Worm (Caenorhabditis elegans) whole organism, L4 larva: ENCODE measurements around the gene C09B9.1.
A peak's percentile ranks its signal among the peaks of the same experiment; 100 is the strongest.

Source experiments
- D1046.2 ChIP-seq: fragments of 200-800 bp; sonication (Bioruptor generic); IDR thresholded peaks from 2 replicates; pipeline ENCODE4 v1.3.6; 2022; ENCODE audit warnings: missing genetic modification characterization, missing compliant biosample characterization
- F37D6.2 ChIP-seq: sonication (generic microtip); optimal IDR thresholded peaks from 2 replicates; lab custom pipeline; 2016; ENCODE audit warnings: mild to moderate bottlenecking, missing genetic modification characterization, missing compliant biosample characterization
- R02D3.7 ChIP-seq: fragments of 150-350 bp; sonication (generic microtip); optimal IDR thresholded peaks from 3 replicates; lab custom pipeline; 2014; ENCODE audit warnings: missing biosample characterization, missing genetic modification characterization
- T20F7.1 ChIP-seq: fragments of 200-800 bp; sonication (Bioruptor generic); optimal IDR thresholded peaks from 2 replicates; lab custom pipeline; 2018; ENCODE audit warnings: mild to moderate bottlenecking, missing genetic modification characterization, missing compliant biosample characterization
- Y75B8A.6 ChIP-seq: fragments of 200-800 bp; sonication (Bioruptor generic); IDR thresholded peaks from 2 replicates; pipeline ENCODE4 v1.3.6; 2022; ENCODE audit warnings: missing genetic modification reagents, missing genetic modification characterization, missing compliant biosample characterization
- ZK337.2 ChIP-seq: fragments of 200-800 bp; sonication (Bioruptor generic); IDR thresholded peaks from 2 replicates; pipeline ENCODE4 v1.3.6; 2022; ENCODE audit warnings: missing genetic modification reagents, missing genetic modification characterization, missing compliant biosample characterization
- aha-1 ChIP-seq: fragments of 150-350 bp; peaks from one replicate; lab custom pipeline; 2014; ENCODE audit warnings: missing biosample characterization, missing genetic modification characterization
- ceh-32 ChIP-seq: sonication (generic microtip); optimal IDR thresholded peaks from 2 replicates; lab custom pipeline; 2016; ENCODE audit warnings: mild to moderate bottlenecking, missing genetic modification characterization, missing compliant biosample characterization; ENCODE audit not compliant: poor library complexity
- ceh-62 ChIP-seq: sonication (generic microtip); optimal IDR thresholded peaks from 2 replicates; lab custom pipeline; 2017; ENCODE audit warnings: missing biosample characterization, missing genetic modification characterization
- daf-12 ChIP-seq: fragments of 150-350 bp; optimal IDR thresholded peaks from 2 replicates; lab custom pipeline; 2014; ENCODE audit warnings: missing biosample characterization, missing genetic modification reagents, missing genetic modification characterization
- daf-16 ChIP-seq, 3 experiments: sonication (generic microtip); optimal IDR thresholded peaks; 2 replicates each; lab custom pipeline; 2016 to 2017; ENCODE audit warnings: missing genetic modification characterization in 3 of 3, missing genetic modification reagents in 3 of 3, mild to moderate bottlenecking in 2 of 3, missing compliant biosample characterization in 2 of 3, missing biosample characterization in 1 of 3, moderate library complexity in 1 of 3
- daf-19 ChIP-seq: fragments of 200-800 bp; sonication (Bioruptor generic); conservative IDR thresholded peaks from 2 replicates; pipeline ENCODE4 v1.3.6; 2022; ENCODE audit warnings: missing genetic modification characterization, missing compliant biosample characterization
- dmd-6 ChIP-seq: fragments of 200-800 bp; sonication (Bioruptor generic); IDR thresholded peaks from 2 replicates; pipeline ENCODE4 v1.3.6; 2022; ENCODE audit warnings: missing genetic modification reagents, missing genetic modification characterization, missing compliant biosample characterization
- duxl-1 ChIP-seq: sonication (generic microtip); optimal IDR thresholded peaks from 2 replicates; lab custom pipeline; 2016; ENCODE audit warnings: mild to moderate bottlenecking, missing genetic modification characterization, moderate library complexity, missing compliant biosample characterization; ENCODE audit not compliant: poor library complexity
- fos-1 ChIP-seq: fragments of 150-350 bp; optimal IDR thresholded peaks from 2 replicates; lab custom pipeline; 2014; ENCODE audit warnings: missing biosample characterization, missing genetic modification characterization
- lin-13 ChIP-seq: fragments of 150-350 bp; optimal IDR thresholded peaks from 2 replicates; lab custom pipeline; 2014; ENCODE audit warnings: missing biosample characterization, missing genetic modification reagents, missing genetic modification characterization
- lin-39 ChIP-seq: fragments of 150-350 bp; optimal IDR thresholded peaks from 2 replicates; lab custom pipeline; 2014; ENCODE audit warnings: missing biosample characterization, missing genetic modification reagents, missing genetic modification characterization
- mdl-1 ChIP-seq, 2 experiments: fragments of 150-350 bp in 1 of 2; sonication (generic microtip) in 1 of 2; optimal IDR thresholded peaks; 2 replicates each; lab custom pipeline; 2014 to 2017; ENCODE audit warnings: missing biosample characterization in 2 of 2, missing genetic modification characterization in 2 of 2
- mdt-29 ChIP-seq: fragments of 200-800 bp; sonication (Bioruptor generic); IDR thresholded peaks from 2 replicates; pipeline ENCODE4 v1.3.6; 2022; ENCODE audit warnings: missing genetic modification reagents, missing genetic modification characterization, missing compliant biosample characterization
- mes-2 ChIP-seq: sonication (generic microtip); optimal IDR thresholded peaks from 2 replicates; lab custom pipeline; 2016; ENCODE audit warnings: missing genotype, mild to moderate bottlenecking, missing genetic modification characterization, missing compliant biosample characterization; ENCODE audit not compliant: poor library complexity, severe bottlenecking
- mxl-3 ChIP-seq: fragments of 200-800 bp; sonication (Bioruptor generic); optimal IDR thresholded peaks from 2 replicates; lab custom pipeline; 2018; ENCODE audit warnings: mild to moderate bottlenecking, missing genetic modification characterization, missing compliant biosample characterization
- nhr-102 ChIP-seq: sonication (generic microtip); optimal IDR thresholded peaks from 2 replicates; lab custom pipeline; 2016; ENCODE audit warnings: mild to moderate bottlenecking, missing genetic modification characterization, moderate library complexity, missing compliant biosample characterization
- nhr-237 ChIP-seq: sonication (generic microtip); optimal IDR thresholded peaks from 2 replicates; lab custom pipeline; 2017; ENCODE audit warnings: missing biosample characterization, missing genetic modification characterization
- nhr-41 ChIP-seq: fragments of 200-800 bp; sonication (Bioruptor generic); IDR thresholded peaks from 2 replicates; pipeline ENCODE4 v1.3.6; 2022; ENCODE audit warnings: missing genetic modification reagents, missing genetic modification characterization, missing compliant biosample characterization
- nhr-42 ChIP-seq: fragments of 200-800 bp; sonication (Bioruptor generic); IDR thresholded peaks from 2 replicates; pipeline ENCODE4 v1.3.6; 2022; ENCODE audit warnings: missing genetic modification characterization, missing compliant biosample characterization
- nhr-76 ChIP-seq: fragments of 150-350 bp; optimal IDR thresholded peaks from 2 replicates; lab custom pipeline; 2014; ENCODE audit warnings: missing biosample characterization, missing genetic modification characterization
- set-16 ChIP-seq: fragments of 200-800 bp; sonication (Bioruptor generic); IDR thresholded peaks from 2 replicates; pipeline ENCODE4 v1.3.6; 2022; ENCODE audit warnings: missing genetic modification reagents, missing genetic modification characterization, missing compliant biosample characterization
- snpc-1.2 ChIP-seq: fragments of 200-800 bp; sonication (Bioruptor generic); IDR thresholded peaks from 2 replicates; pipeline ENCODE4 v1.3.6; 2022; ENCODE audit warnings: missing genetic modification reagents, missing genetic modification characterization, missing compliant biosample characterization
- unc-62 ChIP-seq, 3 experiments: fragments of 150-350 bp in 1 of 3; sonication (generic microtip); optimal IDR thresholded peaks in 2 of 3; peaks in 1 of 3; 1 replicate in 1 of 3; 2 replicates in 2 of 3; lab custom pipeline; 2014 to 2017; ENCODE audit warnings: missing biosample characterization in 3 of 3, missing genetic modification characterization in 3 of 3, missing genetic modification reagents in 3 of 3, missing genotype in 1 of 3
- zag-1 ChIP-seq: fragments of 150-350 bp; optimal IDR thresholded peaks from 2 replicates; lab custom pipeline; 2014; ENCODE audit warnings: missing biosample characterization, missing genetic modification characterization
- zip-11 ChIP-seq: fragments of 200-800 bp; sonication (Bioruptor generic); IDR thresholded peaks from 2 replicates; pipeline ENCODE4 v1.3.6; 2022; ENCODE audit warnings: missing genetic modification characterization, missing compliant biosample characterization
- ztf-11 ChIP-seq: fragments of 150-350 bp; optimal IDR thresholded peaks from 2 replicates; lab custom pipeline; 2014; ENCODE audit warnings: missing biosample characterization, missing genetic modification characterization
- ztf-7 ChIP-seq: fragments of 150-350 bp; optimal IDR thresholded peaks from 2 replicates; lab custom pipeline; 2014; ENCODE audit warnings: missing biosample characterization, missing genetic modification characterization

The C09B9.1 gene

ce11 chrIV:4996956-4997355 is 40.6 kb upstream of the C09B9.1 start:
- TF ChIP-seq zip-11, result no peak
- no peak for TF ChIP-seq mdt-29 (GFP tag; lab: Robert Waterston, UW)
- TF ChIP-seq nhr-42 (GFP tag; lab: Robert Waterston, UW), result no peak
- peak; percentile 94 for TF ChIP-seq set-16 (GFP tag; lab: Robert Waterston, UW)
- TF ChIP-seq, all 104 proteins: peak for 1

- TF ChIP-seq ceh-62 (tag; lab: Kevin White, UChicago) (no peak), D1046.2 (GFP tag; lab: Robert Waterston, UW) (no peak), dmd-6 (GFP tag; lab: Robert Waterston, UW) (no peak), fos-1 (no peak), ztf-11 (tag; lab: Kevin White, UChicago) (no peak), nhr-41 (GFP tag; lab: Robert Waterston, UW) (no peak), ZK337.2 (GFP tag; lab: Robert Waterston, UW) (no peak), Y75B8A.6 (GFP tag; lab: Robert Waterston, UW) (no peak), aha-1 (tag; lab: Kevin White, UChicago) (no peak)
These were observed 35.1 kb upstream of the C09B9.1 start, which contains the start of gene pes-1 for ce11 chrIV:5002448-5002847. Gene pes-1 (plus strand): TSS chrIV:5002748.

- TF ChIP-seq set-16 (GFP tag; lab: Robert Waterston, UW) (no peak), aha-1 (tag; lab: Kevin White, UChicago) (no peak), daf-16 (GFP tag; optimal IDR thresholded peaks at IDR 0.05; lab: Kevin White, UChicago) (no peak), daf-16 (tag; optimal IDR thresholded peaks at IDR 0.05; lab: Kevin White, UChicago) (no peak), R02D3.7 (tag; lab: Kevin White, UChicago) (no peak), dmd-6 (GFP tag; lab: Robert Waterston, UW) (no peak), unc-62 (GFP tag; optimal IDR thresholded peaks at IDR 0.05 in 1 of 2; lab: Kevin White, UChicago) (peak in 1 of 2 experiments; percentile 90), unc-62 (tag; optimal IDR thresholded peaks at IDR 0.05; lab: Kevin White, UChicago) (no peak), nhr-102 (tag; lab: Kevin White, UChicago) (no peak), daf-12 (no peak), mxl-3 (GFP tag; lab: Kevin White, UChicago) (no peak)
These were observed 32.4 kb upstream of the C09B9.1 start for ce11 chrIV:5005154-5005553.

- TF ChIP-seq daf-19 (no peak), lin-39 (tag; lab: Kevin White, UChicago) (no peak), mdl-1 (tag; optimal IDR thresholded peaks at IDR 0.05; lab: Kevin White, UChicago) (no peak), zag-1 (tag; lab: Kevin White, UChicago) (no peak), nhr-237 (tag; lab: Kevin White, UChicago) (no peak), nhr-102 (tag; lab: Kevin White, UChicago) (no peak), lin-13 (GFP tag; lab: Kevin White, UChicago) (no peak), fos-1 (no peak), nhr-41 (GFP tag; lab: Robert Waterston, UW) (no peak), T20F7.1 (GFP tag; lab: Kevin White, UChicago) (no peak), unc-62 (GFP tag; optimal IDR thresholded peaks at IDR 0.05 in 1 of 2; lab: Kevin White, UChicago) (no peak), unc-62 (tag; optimal IDR thresholded peaks at IDR 0.05; lab: Kevin White, UChicago) (no peak)
- TF ChIP-seq, all 104 proteins: peak for 0
These were observed 29.2 kb upstream of the C09B9.1 start, which contains the start of gene srm-2 for ce11 chrIV:5008378-5008777. Gene srm-2 (plus strand): TSS chrIV:5008678.

- TF ChIP-seq snpc-1.2 (GFP tag; lab: Robert Waterston, UW), result peak; percentile 74
These were observed 26.6 kb upstream of the C09B9.1 start for ce11 chrIV:5011025-5011424.

ce11 chrIV:5012241-5012640 is 25.3 kb upstream of the C09B9.1 start, which contains the start of gene srm-1:
Gene srm-1 (plus strand): TSS chrIV:5012541.
- TF ChIP-seq F37D6.2, result no peak
- TF ChIP-seq ceh-32 (tag; lab: Kevin White, UChicago), result no peak
- TF ChIP-seq nhr-42 (GFP tag; lab: Robert Waterston, UW), result no peak
- TF ChIP-seq duxl-1 (tag; lab: Kevin White, UChicago), result no peak
- TF ChIP-seq ztf-7 (tag; lab: Kevin White, UChicago), result no peak
- no peak for TF ChIP-seq ceh-62 (tag; lab: Kevin White, UChicago)
- TF ChIP-seq nhr-76 (tag; lab: Kevin White, UChicago), result no peak
- no peak for TF ChIP-seq mes-2
- no peak for TF ChIP-seq aha-1 (tag; lab: Kevin White, UChicago)
